Fruit fly (Drosophila melanogaster): ENCODE results near the gene tomb.

- TF ChIP-seq Sin3A (optimal IDR thresholded peaks at IDR 0.05), result no peak
- TF ChIP-seq ttk (optimal IDR thresholded peaks at IDR 0.05), result no peak
- TF ChIP-seq Myc (optimal IDR thresholded peaks at IDR 0.05), result no peak
- TF ChIP-seq insv (optimal IDR thresholded peaks at IDR 0.05), result no peak
- TF ChIP-seq h (optimal IDR thresholded peaks at IDR 0.05), result no peak
These were observed 22.3 kb upstream of the tomb start, which contains the start of gene GluRIIB for dm6 chr2L:5558809-5559392.

All from Kc167 (cell line).